ENCODE assay signal across 4 fruit fly cellular contexts in the genomic region with DNA sequence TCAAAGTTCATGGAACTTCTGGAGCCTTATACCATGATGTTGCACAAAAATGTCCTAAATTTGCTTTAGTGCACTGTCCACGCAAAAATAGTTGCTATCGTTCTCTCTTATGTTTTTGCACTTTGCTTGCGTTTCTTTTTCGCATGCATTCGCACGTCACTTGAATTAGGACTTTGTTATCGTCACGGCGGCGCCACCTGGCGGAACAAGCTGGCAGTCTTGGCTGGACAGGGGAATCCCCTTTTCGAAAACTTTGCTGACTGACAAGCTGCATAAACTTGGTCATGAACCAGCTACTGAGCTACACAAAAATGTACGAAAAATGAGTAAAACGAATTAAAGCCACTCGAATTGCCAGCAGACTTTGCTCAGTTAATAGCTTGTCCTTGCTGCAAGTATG.
TF ChIP-seq lines count a peak whose summit lies in the region.

No protein-coding gene starts in this region.

- TF ChIP-seq CTCF in S2 (optimal IDR thresholded peaks at IDR 0.05; lab: Kevin White, UChicago): peak; percentile 67 to 68
- peak; percentile 74 for TF ChIP-seq CTCF in whole organism, embryonic (GFP tag; optimal IDR thresholded peaks at IDR 0.05; lab: Kevin White, UChicago)

TF ChIP-seq in whole organism, embryonic, 481 proteins besides CTCF, POLR2A, EP300 and RAD21:
- peak; percentile 8 for TF ChIP-seq Ets65A (GFP tag; lab: Kevin White, UChicago)
- TF ChIP-seq CG12659 (GFP tag; optimal IDR thresholded peaks at IDR 0.05; lab: Kevin White, UChicago): no peak
- TF ChIP-seq Max (GFP tag; optimal IDR thresholded peaks at IDR 0.05; lab: Kevin White, UChicago): no peak

TF ChIP-seq in whole organism, prepupa, 60 proteins besides CTCF, POLR2A, EP300 and RAD21:
- TF ChIP-seq Eip78C (GFP tag; lab: Kevin White, UChicago) (peak; percentile 61), CG7368 (GFP tag; optimal IDR thresholded peaks at IDR 0.05; lab: Kevin White, UChicago) (no peak), CG1621 (tag; optimal IDR thresholded peaks at IDR 0.05; lab: Kevin White, UChicago) (no peak), CG15336 (GFP tag; IDR thresholded peaks at IDR 0.05; lab: Robert Waterston, UW) (no peak), acj6 (GFP tag; optimal IDR thresholded peaks at IDR 0.05; lab: Kevin White, UChicago) (no peak), CG8632 (GFP tag; optimal IDR thresholded peaks at IDR 0.05; lab: Kevin White, UChicago) (no peak)

TF ChIP-seq in whole organism, wandering third instar larva, 38 proteins besides CTCF, POLR2A, EP300 and RAD21:
- no peak for TF ChIP-seq CrebA (GFP tag; optimal IDR thresholded peaks at IDR 0.05; lab: Kevin White, UChicago; ENCODE audit: borderline replicate concordance)
- TF ChIP-seq Rel (GFP tag; optimal IDR thresholded peaks at IDR 0.05; lab: Kevin White, UChicago): no peak
- peak; percentile 23 for TF ChIP-seq Rel (tag; optimal IDR thresholded peaks at IDR 0.05; lab: Kevin White, UChicago)
- TF ChIP-seq CG32264 (GFP tag; optimal IDR thresholded peaks at IDR 0.05; lab: Kevin White, UChicago): no peak
- TF ChIP-seq psq (GFP tag; optimal IDR thresholded peaks at IDR 0.05; lab: Kevin White, UChicago): no peak
